Worm (Caenorhabditis elegans) whole organism, mixed stage, embryonic: ENCODE results near the gene hal-3.
A peak's percentile ranks its signal among the peaks of the same experiment; 100 is the strongest.

Experiments
- M03D4.4 ChIP-seq: sonication (generic microtip); optimal IDR thresholded peaks from 2 replicates; lab custom pipeline; 2017; ENCODE audit warnings: mild to moderate bottlenecking, missing genetic modification characterization, missing compliant biosample characterization
- bed-3 ChIP-seq: fragments of 200-800 bp; sonication (Bioruptor generic); optimal IDR thresholded peaks from 3 replicates; lab custom pipeline; 2018; ENCODE audit warnings: mild to moderate bottlenecking, missing genetic modification characterization, moderate library complexity, missing compliant biosample characterization
- blmp-1 ChIP-seq: fragments of 150-350 bp; optimal IDR thresholded peaks from 2 replicates; lab custom pipeline; 2014; ENCODE audit warnings: missing biosample characterization, missing genetic modification characterization
- ceh-39 ChIP-seq: fragments of 150-350 bp; optimal IDR thresholded peaks from 2 replicates; lab custom pipeline; 2014; ENCODE audit warnings: missing biosample characterization, missing genetic modification characterization
- ceh-43 ChIP-seq: fragments of 200-800 bp; sonication (Bioruptor generic); optimal IDR thresholded peaks from 2 replicates; lab custom pipeline; 2018; ENCODE audit warnings: mild to moderate bottlenecking, missing genetic modification characterization, moderate library complexity, missing compliant biosample characterization
- ceh-83 ChIP-seq: fragments of 200-800 bp; sonication (Bioruptor generic); optimal IDR thresholded peaks from 2 replicates; lab custom pipeline; 2018; ENCODE audit warnings: mild to moderate bottlenecking, missing genetic modification characterization, missing compliant biosample characterization
- ces-1 ChIP-seq: fragments of 150-350 bp; optimal IDR thresholded peaks from 2 replicates; lab custom pipeline; 2014; ENCODE audit warnings: missing biosample characterization, missing genetic modification reagents, missing genetic modification characterization
- cnd-1 ChIP-seq: fragments of 200-800 bp; sonication (Bioruptor generic); optimal IDR thresholded peaks from 2 replicates; lab custom pipeline; 2018; ENCODE audit warnings: mild to moderate bottlenecking, missing genetic modification characterization, missing compliant biosample characterization
- drap-1 ChIP-seq: fragments of 200-800 bp; sonication (Bioruptor generic); optimal IDR thresholded peaks from 3 replicates; lab custom pipeline; 2018; ENCODE audit warnings: mild to moderate bottlenecking, missing genetic modification characterization, missing compliant biosample characterization
- elt-3 ChIP-seq: fragments of 150-350 bp; optimal IDR thresholded peaks from 2 replicates; lab custom pipeline; 2014; ENCODE audit warnings: missing biosample characterization, missing genetic modification characterization
- flh-1 ChIP-seq: fragments of 200-800 bp; sonication (Bioruptor generic); optimal IDR thresholded peaks from 2 replicates; lab custom pipeline; 2018; ENCODE audit warnings: mild to moderate bottlenecking, missing genetic modification characterization, moderate library complexity, missing compliant biosample characterization
- ham-2 ChIP-seq: fragments of 200-800 bp; sonication (Bioruptor generic); optimal IDR thresholded peaks from 2 replicates; lab custom pipeline; 2018; ENCODE audit warnings: mild to moderate bottlenecking, missing genetic modification characterization, missing compliant biosample characterization
- hlh-1 ChIP-seq: fragments of 150-350 bp; optimal IDR thresholded peaks from 2 replicates; lab custom pipeline; 2014; ENCODE audit warnings: missing biosample characterization, missing genetic modification reagents, missing genetic modification characterization
- lin-13 ChIP-seq: fragments of 150-350 bp; optimal IDR thresholded peaks from 2 replicates; lab custom pipeline; 2014; ENCODE audit warnings: missing biosample characterization, missing genetic modification characterization
- lin-32 ChIP-seq: fragments of 200-800 bp; sonication (Bioruptor generic); optimal IDR thresholded peaks from 2 replicates; lab custom pipeline; 2018; ENCODE audit warnings: mild to moderate bottlenecking, missing genetic modification characterization, missing compliant biosample characterization
- lsy-2 ChIP-seq: fragments of 150-350 bp; optimal IDR thresholded peaks from 2 replicates; lab custom pipeline; 2014; ENCODE audit warnings: missing biosample characterization, missing genetic modification characterization
- mab-5 ChIP-seq: fragments of 150-350 bp; optimal IDR thresholded peaks from 2 replicates; lab custom pipeline; 2014; ENCODE audit warnings: missing biosample characterization, missing genetic modification characterization
- mep-1 ChIP-seq: fragments of 150-350 bp; optimal IDR thresholded peaks from 2 replicates; lab custom pipeline; 2017; ENCODE audit warnings: missing biosample characterization, missing genetic modification reagents, missing genetic modification characterization, inconsistent platforms
- mls-2 ChIP-seq: sonication (generic microtip); optimal IDR thresholded peaks from 2 replicates; lab custom pipeline; 2016; ENCODE audit warnings: mild to moderate bottlenecking, missing genetic modification characterization, moderate library complexity, missing compliant biosample characterization
- nhr-12 ChIP-seq: fragments of 150-350 bp; optimal IDR thresholded peaks from 2 replicates; lab custom pipeline; 2014; ENCODE audit warnings: missing biosample characterization, missing genetic modification characterization
- nhr-2 ChIP-seq: fragments of 150-350 bp; optimal IDR thresholded peaks from 2 replicates; lab custom pipeline; 2014; ENCODE audit warnings: missing biosample characterization, missing genetic modification characterization
- nhr-237 ChIP-seq: fragments of 150-350 bp; optimal IDR thresholded peaks from 2 replicates; lab custom pipeline; 2014; ENCODE audit warnings: missing biosample characterization, missing genetic modification characterization
- nhr-28 ChIP-seq: fragments of 150-350 bp; optimal IDR thresholded peaks from 2 replicates; lab custom pipeline; 2014; ENCODE audit warnings: missing biosample characterization, missing genetic modification characterization
- nhr-76 ChIP-seq: sonication (generic microtip); optimal IDR thresholded peaks from 2 replicates; lab custom pipeline; 2017; ENCODE audit warnings: missing biosample characterization, missing genetic modification characterization
- pha-4 ChIP-seq: fragments of 150-350 bp; optimal IDR thresholded peaks from 2 replicates; lab custom pipeline; 2018; ENCODE audit warnings: missing biosample characterization, missing genetic modification reagents, missing genetic modification characterization
- sem-2 ChIP-seq: fragments of 200-800 bp; sonication (Bioruptor generic); optimal IDR thresholded peaks from 2 replicates; lab custom pipeline; 2018; ENCODE audit warnings: mild to moderate bottlenecking, missing genetic modification characterization, missing compliant biosample characterization
- snpc-4 ChIP-seq: fragments of 150-350 bp; optimal IDR thresholded peaks from 2 replicates; lab custom pipeline; 2014; ENCODE audit warnings: missing biosample characterization, missing genetic modification characterization
- sptf-1 ChIP-seq: sonication (generic microtip); optimal IDR thresholded peaks from 2 replicates; lab custom pipeline; 2017; ENCODE audit warnings: mild to moderate bottlenecking, missing genetic modification characterization, moderate library complexity, missing compliant biosample characterization
- tbx-8 ChIP-seq: fragments of 200-800 bp; sonication (Bioruptor generic); optimal IDR thresholded peaks from 2 replicates; lab custom pipeline; 2018; ENCODE audit warnings: mild to moderate bottlenecking, missing genetic modification characterization, moderate library complexity, missing compliant biosample characterization
- unc-120 ChIP-seq: sonication (generic microtip); optimal IDR thresholded peaks from 2 replicates; lab custom pipeline; 2017; ENCODE audit warnings: missing genetic modification characterization, missing compliant biosample characterization; ENCODE audit not compliant: poor library complexity, severe bottlenecking
- unc-39 ChIP-seq: fragments of 150-350 bp; optimal IDR thresholded peaks from 2 replicates; lab custom pipeline; 2014; ENCODE audit warnings: missing biosample characterization, missing genetic modification characterization
- unc-62 ChIP-seq: fragments of 150-350 bp; optimal IDR thresholded peaks from 2 replicates; lab custom pipeline; 2014; ENCODE audit warnings: missing biosample characterization, missing genetic modification reagents, missing genetic modification characterization
- ztf-11 ChIP-seq: fragments of 150-350 bp; optimal IDR thresholded peaks from 2 replicates; lab custom pipeline; 2014; ENCODE audit warnings: missing biosample characterization, missing genetic modification characterization

Gene hal-3

DNA sequence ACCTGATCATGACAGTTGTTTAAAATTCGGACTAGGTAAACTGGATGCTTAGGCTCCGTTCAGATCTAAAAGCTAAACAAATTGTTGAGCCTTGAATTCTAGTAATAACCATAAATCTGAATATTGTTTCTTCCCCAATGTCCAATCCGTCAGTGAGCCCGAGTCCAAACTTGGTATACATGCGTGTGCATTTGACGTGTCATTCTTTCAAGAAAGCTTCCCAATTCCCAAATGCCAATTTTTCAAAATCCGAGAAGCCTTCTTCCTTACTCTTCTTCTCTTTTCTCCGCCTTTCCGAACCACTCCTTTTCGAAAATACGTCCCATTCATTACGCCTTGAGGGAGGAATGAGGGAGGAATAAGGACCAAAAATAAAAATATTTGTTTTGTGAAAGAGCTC lies 40.2 kb downstream of the hal-3 start:
- TF ChIP-seq nhr-237 (no peak), flh-1 (GFP tag; lab: Kevin White, UChicago) (no peak), tbx-8 (no peak), nhr-2 (tag; lab: Kevin White, UChicago) (no peak)

- TF ChIP-seq elt-3 (tag; lab: Kevin White, UChicago) (no peak), tbx-8 (no peak), drap-1 (GFP tag; lab: Kevin White, UChicago) (no peak), hlh-1 (no peak)
These were observed 41.3 kb downstream of the hal-3 start, which contains the start of gene exc-7 for ce11 chrII:9575670-9576069. Gene exc-7, plus strand, starts transcription at chrII:9575970.

DNA sequence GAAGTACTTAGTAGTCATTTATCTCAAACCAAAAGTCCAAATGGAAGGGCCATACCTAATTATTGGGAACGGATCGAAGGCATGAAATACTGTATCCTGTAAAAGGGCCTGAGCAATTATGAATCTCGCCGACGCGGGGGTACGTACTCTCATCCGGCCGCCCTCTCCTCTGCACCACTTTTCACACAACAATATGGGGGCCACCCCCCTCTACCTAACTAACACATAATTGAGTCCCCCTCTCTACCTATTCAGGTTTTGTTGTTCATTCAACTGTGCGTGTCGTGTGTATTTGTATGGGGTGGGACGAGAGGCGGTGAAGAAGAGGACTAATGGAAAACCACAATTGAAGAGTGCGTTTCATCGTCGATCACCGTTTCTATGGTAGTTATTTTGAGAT lies 42.5 kb downstream of the hal-3 start:
- TF ChIP-seq lin-13 (tag; lab: Kevin White, UChicago) = no peak
- TF ChIP-seq M03D4.4 (tag; lab: Kevin White, UChicago) = no peak
- peak; percentile 77 for TF ChIP-seq ceh-43 (GFP tag; lab: Kevin White, UChicago)
- no peak for TF ChIP-seq unc-62 (GFP tag; lab: Kevin White, UChicago)
- no peak for TF ChIP-seq nhr-28
- TF ChIP-seq tbx-8 = no peak
- no peak for TF ChIP-seq blmp-1 (tag; lab: Kevin White, UChicago)
- no peak for TF ChIP-seq nhr-237
- no peak for TF ChIP-seq mab-5 (tag; lab: Kevin White, UChicago)
- no peak for TF ChIP-seq pha-4 (tag; lab: Kevin White, UChicago)
- peak; percentile 59 for TF ChIP-seq mls-2 (tag; lab: Kevin White, UChicago)
- TF ChIP-seq elt-3 (tag; lab: Kevin White, UChicago) = no peak
- no peak for TF ChIP-seq mep-1 (tag; lab: Kevin White, UChicago)
- TF ChIP-seq nhr-2 (tag; lab: Kevin White, UChicago) = no peak
- no peak for TF ChIP-seq unc-39 (tag; lab: Kevin White, UChicago)
- peak; percentile 69 for TF ChIP-seq sptf-1 (tag; lab: Kevin White, UChicago)
- peak; percentile 13 for TF ChIP-seq drap-1 (GFP tag; lab: Kevin White, UChicago)
- no peak for TF ChIP-seq nhr-12 (tag; lab: Kevin White, UChicago)
- no peak for TF ChIP-seq ceh-83 (GFP tag; lab: Kevin White, UChicago)
- peak; percentile 12 for TF ChIP-seq ham-2 (GFP tag; lab: Kevin White, UChicago)
- TF ChIP-seq ceh-39 = no peak
- no peak for TF ChIP-seq ztf-11 (tag; lab: Kevin White, UChicago)
- TF ChIP-seq cnd-1 (tag; lab: Kevin White, UChicago) = no peak
- TF ChIP-seq flh-1 (GFP tag; lab: Kevin White, UChicago) = no peak
- no peak for TF ChIP-seq lin-32
- TF ChIP-seq, all 35 proteins: peak for 5

- no peak for TF ChIP-seq lin-32
- TF ChIP-seq blmp-1 (tag; lab: Kevin White, UChicago) = peak; percentile 22
These were observed 43.5 kb downstream of the hal-3 start for ce11 chrII:9573412-9573811.

DNA sequence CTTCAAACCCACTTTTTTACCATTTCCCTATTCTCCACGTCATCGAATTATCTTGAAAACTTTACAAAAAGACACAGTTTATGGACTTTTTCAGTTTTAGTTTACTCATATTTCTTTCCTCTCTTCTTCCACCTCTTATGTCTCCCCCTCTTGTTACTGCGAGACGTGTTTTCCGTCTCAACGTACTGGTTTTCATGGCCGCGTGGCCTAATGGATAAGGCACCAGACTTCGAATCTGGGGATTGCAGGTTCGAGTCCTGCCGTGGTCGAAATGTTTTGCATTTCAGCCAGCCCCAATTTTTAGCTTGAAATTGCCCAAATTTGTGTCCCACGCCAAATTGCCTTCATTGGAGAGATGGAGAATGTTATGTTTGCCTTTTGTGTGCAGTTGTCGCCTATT lies 50.9 kb downstream of the hal-3 start:
- peak; percentile 22 for TF ChIP-seq ztf-11 (tag; lab: Kevin White, UChicago)
- peak; percentile 79 for TF ChIP-seq flh-1 (GFP tag; lab: Kevin White, UChicago)
- peak; percentile 21 for TF ChIP-seq ces-1 (GFP tag; lab: Kevin White, UChicago)
- peak; percentile 93 for TF ChIP-seq cnd-1 (tag; lab: Kevin White, UChicago)
- peak; percentile 92 for TF ChIP-seq drap-1 (GFP tag; lab: Kevin White, UChicago)
- TF ChIP-seq lsy-2 (tag; lab: Kevin White, UChicago) = no peak
- no peak for TF ChIP-seq nhr-12 (tag; lab: Kevin White, UChicago)
- peak; percentile 23 for TF ChIP-seq hlh-1
- peak; percentile 75 for TF ChIP-seq ham-2 (GFP tag; lab: Kevin White, UChicago)
- peak; percentile 95 for TF ChIP-seq mls-2 (tag; lab: Kevin White, UChicago)
- TF ChIP-seq lin-32 = peak; percentile 86
- peak; percentile 90 for TF ChIP-seq ceh-43 (GFP tag; lab: Kevin White, UChicago)
- no peak for TF ChIP-seq blmp-1 (tag; lab: Kevin White, UChicago)
- peak; percentile 95 for TF ChIP-seq sptf-1 (tag; lab: Kevin White, UChicago)
- no peak for TF ChIP-seq snpc-4
- TF ChIP-seq unc-39 (tag; lab: Kevin White, UChicago) = peak; percentile 57
- peak; percentile 90 for TF ChIP-seq sem-2
- TF ChIP-seq lin-13 (tag; lab: Kevin White, UChicago) = no peak
- TF ChIP-seq M03D4.4 (tag; lab: Kevin White, UChicago) = peak; percentile 94
- TF ChIP-seq mab-5 (tag; lab: Kevin White, UChicago) = no peak
- TF ChIP-seq bed-3 (GFP tag; lab: Kevin White, UChicago) = peak; percentile 85
- peak; percentile 91 for TF ChIP-seq ceh-83 (GFP tag; lab: Kevin White, UChicago)
- TF ChIP-seq nhr-76 (tag; lab: Kevin White, UChicago) = no peak
- peak; percentile 17 for TF ChIP-seq unc-62 (GFP tag; lab: Kevin White, UChicago)
- TF ChIP-seq unc-120 (tag; lab: Kevin White, UChicago) = peak; percentile 84
- TF ChIP-seq tbx-8 = peak; percentile 85
- no peak for TF ChIP-seq elt-3 (tag; lab: Kevin White, UChicago)
- peak; percentile 6 for TF ChIP-seq mep-1 (tag; lab: Kevin White, UChicago)
